Fruit fly (Drosophila melanogaster) whole organism, prepupa: ENCODE data around the gene danr.

Experiments
- CG10669 ChIP-seq: fragments of 200-800 bp; sonication (Bioruptor generic); optimal IDR thresholded peaks from 3 replicates; lab custom pipeline; 2018; ENCODE audit warnings: missing biosample characterization, mild to moderate bottlenecking, missing genetic modification characterization, moderate library complexity
- CG11294 ChIP-seq: fragments of 200-800 bp; sonication (Bioruptor generic); IDR thresholded peaks from 2 replicates; pipeline ENCODE4 v1.3.6; 2022; ENCODE audit warnings: missing biosample characterization, missing genetic modification characterization
- CG11762 ChIP-seq: fragments of 200-800 bp; sonication (Bioruptor generic); optimal IDR thresholded peaks from 3 replicates; lab custom pipeline; 2016; ENCODE audit warnings: missing biosample characterization, missing genetic modification characterization; ENCODE audit not compliant: insufficient read depth
- CG11902 ChIP-seq: fragments of 200-800 bp; sonication (Bioruptor generic); optimal IDR thresholded peaks from 3 replicates; lab custom pipeline; 2016; ENCODE audit warnings: missing biosample characterization, missing genetic modification characterization
- CG15336 ChIP-seq: fragments of 200-800 bp; sonication (Bioruptor generic); IDR thresholded peaks from 2 replicates; pipeline ENCODE4 v1.3.6; 2022; ENCODE audit warnings: missing biosample characterization, missing genetic modification characterization
- CG1621 ChIP-seq: fragments of 200-800 bp; sonication (Bioruptor generic); optimal IDR thresholded peaks from 3 replicates; lab custom pipeline; 2018; ENCODE audit warnings: missing biosample characterization, mild to moderate bottlenecking, missing genetic modification characterization
- CG16779 ChIP-seq: fragments of 200-800 bp; sonication (Bioruptor generic); optimal IDR thresholded peaks from 3 replicates; lab custom pipeline; 2017; ENCODE audit warnings: missing biosample characterization, mild to moderate bottlenecking, missing genetic modification characterization
- CG34406 ChIP-seq: fragments of 200-800 bp; sonication (Bioruptor generic); optimal IDR thresholded peaks from 3 replicates; lab custom pipeline; 2016; ENCODE audit warnings: missing biosample characterization, missing genetic modification characterization
- CG3919 ChIP-seq: fragments of 200-800 bp; sonication (Bioruptor generic); optimal IDR thresholded peaks from 3 replicates; lab custom pipeline; 2016; ENCODE audit warnings: missing biosample characterization, missing genetic modification characterization
- CG6854 ChIP-seq: fragments of 200-800 bp; sonication (Bioruptor generic); optimal IDR thresholded peaks from 2 replicates; lab custom pipeline; 2017; ENCODE audit warnings: missing biosample characterization, mild to moderate bottlenecking, missing genetic modification characterization
- CG8119 ChIP-seq: fragments of 200-800 bp; sonication (Bioruptor generic); IDR thresholded peaks from 3 replicates; pipeline ENCODE4 v1.3.6; 2022; ENCODE audit warnings: missing biosample characterization, missing genetic modification characterization
- CG8319 ChIP-seq: fragments of 200-800 bp; sonication (Bioruptor generic); optimal IDR thresholded peaks from 3 replicates; lab custom pipeline; 2016; ENCODE audit warnings: missing biosample characterization, missing genetic modification characterization
- CG9139 ChIP-seq: fragments of 200-800 bp; sonication (Bioruptor generic); optimal IDR thresholded peaks from 3 replicates; lab custom pipeline; 2017; ENCODE audit warnings: missing biosample characterization, mild to moderate bottlenecking, missing genetic modification characterization
- Eip78C ChIP-seq: fragments of 200-800 bp; sonication (Bioruptor generic); peaks from one replicate; lab custom pipeline; 2016; ENCODE audit warnings: missing biosample characterization, missing genetic modification characterization
- Eip93F ChIP-seq: fragments of 200-800 bp; sonication (Bioruptor generic); optimal IDR thresholded peaks from 2 replicates; lab custom pipeline; 2016; ENCODE audit warnings: missing biosample characterization, mild to moderate bottlenecking, missing genetic modification characterization
- Ets96B ChIP-seq: fragments of 200-800 bp; optimal IDR thresholded peaks from 2 replicates; lab custom pipeline; 2019; ENCODE audit warnings: missing biosample characterization, mild to moderate bottlenecking, missing genetic modification characterization, moderate library complexity
- Gug ChIP-seq: fragments of 200-800 bp; sonication (Bioruptor generic); IDR thresholded peaks from 2 replicates; pipeline ENCODE4 v1.3.6; 2022; ENCODE audit warnings: missing biosample characterization, missing genetic modification characterization
- Hr38 ChIP-seq: sonication (Bioruptor generic); optimal IDR thresholded peaks from 2 replicates; lab custom pipeline; 2016; ENCODE audit warnings: missing biosample characterization, missing genetic modification characterization
- Smox ChIP-seq: fragments of 200-800 bp; sonication (Bioruptor generic); optimal IDR thresholded peaks from 3 replicates; lab custom pipeline; 2016; ENCODE audit warnings: missing biosample characterization, missing genetic modification characterization
- Sox14 ChIP-seq: fragments of 200-800 bp; sonication (Bioruptor generic); optimal IDR thresholded peaks from 3 replicates; lab custom pipeline; 2016; ENCODE audit warnings: missing biosample characterization, missing genetic modification characterization
- acj6 ChIP-seq: fragments of 200-800 bp; sonication (Bioruptor generic); optimal IDR thresholded peaks from 3 replicates; lab custom pipeline; 2016; ENCODE audit warnings: missing biosample characterization, missing genetic modification characterization
- dac ChIP-seq: fragments of 200-800 bp; sonication (Bioruptor generic); optimal IDR thresholded peaks from 2 replicates; lab custom pipeline; 2017; ENCODE audit warnings: missing biosample characterization, mild to moderate bottlenecking, missing genetic modification characterization
- eg ChIP-seq: fragments of 200-800 bp; sonication (Bioruptor generic); IDR thresholded peaks from 3 replicates; pipeline ENCODE4 v1.3.6; 2022; ENCODE audit warnings: missing biosample characterization, missing genetic modification characterization
- fd85E ChIP-seq: fragments of 200-800 bp; sonication (Bioruptor generic); optimal IDR thresholded peaks from 3 replicates; lab custom pipeline; 2016; ENCODE audit warnings: missing biosample characterization, missing genetic modification characterization
- spab ChIP-seq: fragments of 200-800 bp; sonication (Bioruptor generic); optimal IDR thresholded peaks from 2 replicates; lab custom pipeline; 2017; ENCODE audit warnings: missing biosample characterization, mild to moderate bottlenecking, missing genetic modification characterization, missing genetic modification reagents
- ss ChIP-seq, 2 experiments: fragments of 200-800 bp; sonication (Bioruptor generic); optimal IDR thresholded peaks; 2 replicates in 1 of 2; 3 replicates in 1 of 2; lab custom pipeline; 2017 to 2018; ENCODE audit warnings: mild to moderate bottlenecking in 2 of 2, missing biosample characterization in 2 of 2, missing genetic modification characterization in 2 of 2, moderate library complexity in 1 of 2
- vri ChIP-seq: fragments of 200-800 bp; sonication (Bioruptor generic); optimal IDR thresholded peaks from 3 replicates; lab custom pipeline; 2016; ENCODE audit warnings: missing biosample characterization, mild to moderate bottlenecking, missing genetic modification characterization

The danr gene

DNA sequence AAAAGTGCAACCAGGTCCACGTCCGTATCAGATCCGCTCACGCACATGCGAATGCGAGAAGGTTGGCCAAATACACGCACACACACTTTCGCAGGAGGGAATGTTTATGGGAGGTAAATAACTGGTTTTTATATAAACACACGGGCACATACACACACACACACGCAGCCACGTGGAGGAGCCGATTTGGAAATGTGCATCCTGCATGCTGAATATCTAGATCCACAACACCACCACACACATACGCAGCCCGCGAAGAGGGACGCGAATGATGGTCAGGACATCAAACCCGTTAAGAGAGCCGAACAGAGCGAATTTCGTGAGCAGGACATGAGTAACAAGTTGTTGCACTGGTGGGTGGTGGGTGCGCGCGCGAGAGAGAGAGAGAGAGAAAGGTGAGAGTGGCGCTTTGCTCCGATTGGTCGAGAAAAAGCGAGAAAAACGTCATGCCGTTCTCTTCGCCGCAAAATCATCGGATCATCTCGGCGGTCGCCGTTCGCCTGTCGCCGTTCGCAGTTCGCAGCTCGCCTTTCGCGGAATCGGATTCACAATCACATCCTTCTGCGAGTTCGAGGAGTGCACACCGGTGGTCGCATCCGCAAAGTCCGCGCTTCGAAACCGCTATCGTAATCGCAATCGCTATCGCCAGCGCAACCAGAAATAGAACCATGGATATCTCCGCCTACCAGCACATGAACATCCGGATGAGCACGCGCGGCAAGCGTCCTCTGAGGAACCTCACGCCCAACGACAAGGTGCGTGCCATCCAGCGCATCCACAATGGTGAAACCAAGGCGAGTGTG is at the start of gene danr:
TSS of gene danr (plus strand) at position 508 of the 803 bp plus-strand sequence.
- peak; percentile 47 for TF ChIP-seq CG1621
- TF ChIP-seq Smox (GFP tag; lab: Kevin White, UChicago), result no peak
- peak; percentile 59 for TF ChIP-seq Eip78C (GFP tag; lab: Kevin White, UChicago)
- TF ChIP-seq CG6854, result peak; percentile 31
- peak in 1 of 2 experiments; percentile 69 for TF ChIP-seq ss (GFP tag; optimal IDR thresholded peaks at IDR 0.05; lab: Kevin White, UChicago)

DNA sequence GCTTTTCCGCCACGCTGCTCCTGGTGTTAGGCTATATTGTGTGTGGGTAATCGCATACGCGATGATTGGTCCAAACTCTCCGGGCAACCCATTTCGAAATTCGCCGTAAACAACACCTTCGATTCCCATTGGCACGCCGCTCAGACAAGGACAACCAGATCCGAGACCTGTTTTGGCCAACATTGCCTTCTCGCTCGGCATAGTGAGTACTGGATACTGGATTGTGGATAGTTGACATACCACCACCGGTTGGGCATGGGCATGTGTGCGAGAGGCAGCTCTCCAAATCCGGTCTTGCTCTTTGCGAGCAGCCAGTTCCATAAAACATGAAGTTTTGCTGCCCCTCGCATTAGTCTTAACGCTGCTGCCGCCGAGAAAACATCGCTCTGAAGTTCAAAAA is 43.2 kb upstream of the danr start, which contains the start of gene fd96Cb:
TSS of gene fd96Cb (plus strand) at position 374 of the 400 bp plus-strand sequence.
- TF ChIP-seq CG8119 (no peak), ss (GFP tag; optimal IDR thresholded peaks at IDR 0.05; lab: Kevin White, UChicago) (peak in 1 of 2 experiments; percentile 32), CG9139 (no peak), CG1621 (peak; percentile 87)

DNA sequence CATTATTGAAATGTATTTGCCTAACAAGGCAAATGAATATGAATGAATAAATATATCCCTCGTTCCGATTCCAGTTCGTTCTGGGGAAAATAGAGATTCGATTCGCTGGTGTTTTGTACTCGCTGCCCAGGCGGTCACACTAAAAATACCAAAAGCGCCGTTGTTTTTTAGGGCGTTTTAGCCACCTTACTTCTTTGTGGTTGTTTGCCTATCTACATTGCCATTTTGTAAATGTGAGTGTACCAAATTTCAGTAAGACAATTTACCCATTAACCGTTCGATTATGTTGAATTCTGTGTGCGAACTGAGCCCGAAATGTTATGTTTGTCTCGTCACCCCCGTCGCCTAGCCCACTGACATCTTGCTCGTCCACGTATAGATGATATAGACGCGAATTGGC is 40.4 kb upstream of the danr start, which contains the start of the genes CG33095 and CG33096:
TSS of gene CG33095 (plus strand) at position 187 of the 400 bp plus-strand sequence.
TSS of gene CG33096 (plus strand) at position 187 of the 400 bp plus-strand sequence.
- TF ChIP-seq Sox14 (GFP tag; lab: Kevin White, UChicago) (peak; percentile 79), acj6 (GFP tag; lab: Kevin White, UChicago) (no peak)

DNA sequence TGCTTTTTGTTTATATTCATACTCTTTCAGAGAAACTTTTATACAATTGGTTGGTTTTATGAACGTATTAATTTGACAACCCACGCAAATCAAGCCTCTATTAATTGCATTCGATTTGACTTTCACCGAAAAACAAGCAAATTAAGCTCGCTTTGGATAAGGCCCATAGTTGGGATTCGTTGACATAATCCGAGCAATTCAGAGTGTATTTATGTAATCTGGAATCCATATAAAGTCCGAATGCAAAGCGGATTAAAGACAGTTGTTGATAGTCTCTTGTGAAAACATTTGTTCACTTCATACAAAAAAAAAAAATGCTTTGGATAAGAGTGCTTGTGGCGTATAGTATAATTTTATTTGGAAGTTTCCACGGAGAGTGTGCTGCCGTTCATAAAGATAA is 35.6 kb upstream of the danr start, which contains the start of gene CG45095:
TSS of gene CG45095 (plus strand) at position 301 of the 400 bp plus-strand sequence.
- no peak for TF ChIP-seq fd85E
- no peak for TF ChIP-seq CG11762 (GFP tag; lab: Kevin White, UChicago)
- no peak for TF ChIP-seq Eip78C (GFP tag; lab: Kevin White, UChicago)
- TF ChIP-seq vri (GFP tag; lab: Kevin White, UChicago), result peak; percentile 57

DNA sequence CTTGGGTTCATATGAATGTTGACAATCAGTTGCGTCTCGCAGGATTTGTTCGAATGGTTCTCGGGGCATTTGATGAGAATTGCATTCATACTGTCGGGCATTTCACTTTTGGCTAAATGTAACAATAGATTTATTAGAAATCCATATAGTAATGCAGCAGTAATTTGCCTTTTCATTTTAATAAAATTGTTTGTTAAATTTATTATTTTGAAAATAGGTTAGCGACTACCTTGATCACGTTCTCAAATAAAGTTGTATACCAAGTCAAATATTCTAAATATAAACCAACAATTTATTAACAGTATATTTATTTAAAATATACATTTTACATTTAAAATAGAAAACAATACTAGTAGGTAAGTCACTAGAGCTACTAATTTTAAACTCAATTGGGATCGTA is 28.9 kb upstream of the danr start, which contains the start of gene CG34027:
TSS of gene CG34027 (minus strand) at position 101 of the 400 bp plus-strand sequence.
- TF ChIP-seq Gug (GFP tag; lab: Robert Waterston, UW), result no peak
- no peak for TF ChIP-seq CG3919 (GFP tag; lab: Kevin White, UChicago)
- no peak for TF ChIP-seq CG16779 (tag; lab: Kevin White, UChicago)
- TF ChIP-seq CG34406 (GFP tag; lab: Kevin White, UChicago), result no peak
- no peak for TF ChIP-seq CG15336
- TF ChIP-seq vri (GFP tag; lab: Kevin White, UChicago), result no peak
- no peak for TF ChIP-seq Hr38
- TF ChIP-seq ss (GFP tag; optimal IDR thresholded peaks at IDR 0.05; lab: Kevin White, UChicago), result no peak
- no peak for TF ChIP-seq CG8319 (GFP tag; lab: Kevin White, UChicago)
- no peak for TF ChIP-seq CG10669 (GFP tag; lab: Kevin White, UChicago)
- TF ChIP-seq Eip93F (GFP tag; lab: Kevin White, UChicago), result no peak
- no peak for TF ChIP-seq eg (GFP tag; lab: Robert Waterston, UW)
- TF ChIP-seq CG11294 (GFP tag; lab: Robert Waterston, UW), result no peak
- TF ChIP-seq spab, result no peak
- TF ChIP-seq dac (GFP tag; lab: Kevin White, UChicago), result no peak

DNA sequence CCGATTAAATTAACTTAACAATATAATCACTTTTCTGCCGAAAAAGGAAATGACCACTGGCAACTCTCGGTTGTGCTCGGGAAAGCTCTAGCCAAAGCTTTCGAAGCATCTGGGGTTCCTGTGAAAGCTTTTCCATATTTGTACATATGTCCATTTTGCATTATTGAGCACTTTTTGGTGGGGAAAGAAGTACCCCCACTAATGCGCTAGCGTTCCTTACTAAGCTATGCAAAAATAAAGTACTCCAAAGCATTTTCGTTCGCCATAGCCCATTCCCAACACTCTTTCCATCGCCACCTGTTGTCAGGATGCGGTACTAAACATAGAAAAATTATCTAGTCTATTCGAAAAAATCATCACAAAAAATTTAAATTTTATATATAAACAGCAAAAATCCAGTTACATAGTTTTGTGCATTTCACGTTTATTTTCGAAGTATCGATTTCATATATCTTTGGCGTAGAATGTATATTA is 25.4 kb upstream of the danr start, which contains the start of gene Nepl16:
TSS of gene Nepl16 (minus strand) at position 51 of the 474 bp plus-strand sequence.
- no peak for TF ChIP-seq CG11902 (GFP tag; lab: Kevin White, UChicago)
- no peak for TF ChIP-seq Ets96B (tag; lab: Kevin White, UChicago)
